Worm (Caenorhabditis elegans): ENCODE measurements around the gene T24H10.4.

Gene T24H10.4

DNA sequence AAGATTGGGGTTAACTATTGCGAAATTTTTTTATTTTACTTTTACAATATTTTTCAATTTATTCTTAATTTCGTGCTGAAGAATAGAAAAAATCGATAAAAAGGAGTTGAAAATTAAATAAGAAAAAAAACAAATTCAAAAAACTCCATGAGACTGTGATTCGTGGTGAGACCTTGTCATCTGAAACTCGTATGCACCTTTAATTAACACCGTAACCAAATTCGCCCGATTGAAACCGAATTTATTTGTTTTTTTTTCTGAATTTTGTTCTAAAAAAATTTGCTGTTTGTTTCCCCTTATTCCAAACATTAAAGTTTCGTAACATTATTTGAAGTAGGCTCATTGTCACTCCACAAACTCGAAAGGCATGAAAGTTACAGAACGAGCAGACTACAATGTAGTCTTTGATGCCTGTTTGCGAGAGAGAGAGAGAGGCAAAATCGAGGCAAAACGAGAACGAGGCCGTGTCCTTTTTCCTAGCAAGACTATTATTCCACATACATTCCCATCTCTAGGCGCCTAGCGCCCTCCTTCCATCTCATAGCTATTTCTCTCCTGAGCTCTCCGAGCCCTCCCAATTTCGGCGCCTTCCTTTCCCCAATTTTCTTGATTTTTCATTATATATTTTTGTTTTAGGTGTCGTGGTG, at the start of gene T24H10.4:
Gene T24H10.4, plus strand, starts transcription at position 630 of the 647 bp plus-strand sequence.
- TF ChIP-seq klf-2 (GFP tag; conservative IDR thresholded peaks at IDR 0.05) (no peak), ztf-29 (GFP tag; IDR thresholded peaks at IDR 0.05) (no peak), ztf-23 (GFP tag; IDR thresholded peaks at IDR 0.05) (no peak), cog-1 (tag; optimal IDR thresholded peaks at IDR 0.05) (no peak), flt-1 (GFP tag; IDR thresholded peaks at IDR 0.05) (no peak), T22C8.4 (GFP tag; IDR thresholded peaks at IDR 0.05) (no peak), med-1 (GFP tag; optimal IDR thresholded peaks at IDR 0.05; ENCODE audit: insufficient read depth) (no peak), tab-1 (GFP tag; IDR thresholded peaks at IDR 0.05) (no peak), ref-1 (GFP tag; conservative IDR thresholded peaks at IDR 0.05) (no peak)

DNA sequence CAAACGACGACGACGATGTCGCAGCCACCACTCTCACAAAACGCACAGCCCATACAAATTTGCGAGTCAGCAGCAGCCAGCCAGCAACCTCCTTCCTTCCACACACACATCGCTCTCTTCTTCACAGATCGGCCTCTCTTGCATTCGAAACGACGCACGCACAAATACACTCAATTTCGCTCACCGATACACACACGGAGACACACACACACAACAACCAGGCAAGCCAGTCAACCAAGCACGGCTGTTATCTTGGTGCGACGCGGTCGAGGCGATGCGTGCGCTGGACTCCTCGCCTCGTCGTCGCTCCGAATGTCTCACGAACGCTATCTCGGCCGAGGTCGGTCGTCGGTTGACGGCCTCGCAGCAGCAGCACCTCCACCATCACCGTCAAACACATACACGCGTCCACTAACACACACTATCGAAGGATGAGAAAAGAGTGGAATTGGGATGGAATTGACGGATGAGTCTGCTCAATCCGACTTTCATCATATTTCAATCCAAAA, 48.9 kb upstream of the T24H10.4 start:
- TF ChIP-seq tab-1 (GFP tag; IDR thresholded peaks at IDR 0.05) (peak; percentile 53; the same call in 1 of the 2 replicates), cog-1 (tag; optimal IDR thresholded peaks at IDR 0.05) (peak; percentile 93), ztf-29 (GFP tag; IDR thresholded peaks at IDR 0.05) (peak; percentile 75), flt-1 (GFP tag; IDR thresholded peaks at IDR 0.05) (peak; percentile 71), med-1 (GFP tag; optimal IDR thresholded peaks at IDR 0.05; ENCODE audit: insufficient read depth) (no peak), ztf-23 (GFP tag; IDR thresholded peaks at IDR 0.05) (peak; percentile 61)

DNA sequence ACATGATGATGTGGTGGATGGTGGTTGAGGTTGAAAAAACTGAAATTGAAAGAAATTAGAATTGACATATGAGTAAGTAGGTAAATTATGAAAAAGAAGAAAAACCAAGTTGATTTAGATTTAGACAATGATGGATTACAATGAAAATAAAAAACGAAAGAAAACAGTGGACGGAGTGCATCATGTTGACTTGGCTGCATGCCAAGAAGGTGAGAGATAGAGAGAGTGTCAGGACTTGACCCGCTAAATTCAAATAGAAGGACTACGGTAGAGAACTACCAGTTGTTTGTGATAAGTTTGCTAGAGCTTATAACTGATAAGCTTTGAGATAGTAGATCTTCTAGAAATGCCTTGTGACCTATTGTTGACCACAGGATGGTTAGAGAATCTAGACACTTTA, 48.2 kb upstream of the T24H10.4 start, which contains the start of gene T24B8.3:
Gene T24B8.3, minus strand, starts transcription at position 39 of the 400 bp plus-strand sequence.
- TF ChIP-seq tab-1 (GFP tag; IDR thresholded peaks at IDR 0.05) (0 out of 2 replicates have a peak, but pooled peaks have one; percentile 6), T22C8.4 (GFP tag; IDR thresholded peaks at IDR 0.05) (no peak)

DNA sequence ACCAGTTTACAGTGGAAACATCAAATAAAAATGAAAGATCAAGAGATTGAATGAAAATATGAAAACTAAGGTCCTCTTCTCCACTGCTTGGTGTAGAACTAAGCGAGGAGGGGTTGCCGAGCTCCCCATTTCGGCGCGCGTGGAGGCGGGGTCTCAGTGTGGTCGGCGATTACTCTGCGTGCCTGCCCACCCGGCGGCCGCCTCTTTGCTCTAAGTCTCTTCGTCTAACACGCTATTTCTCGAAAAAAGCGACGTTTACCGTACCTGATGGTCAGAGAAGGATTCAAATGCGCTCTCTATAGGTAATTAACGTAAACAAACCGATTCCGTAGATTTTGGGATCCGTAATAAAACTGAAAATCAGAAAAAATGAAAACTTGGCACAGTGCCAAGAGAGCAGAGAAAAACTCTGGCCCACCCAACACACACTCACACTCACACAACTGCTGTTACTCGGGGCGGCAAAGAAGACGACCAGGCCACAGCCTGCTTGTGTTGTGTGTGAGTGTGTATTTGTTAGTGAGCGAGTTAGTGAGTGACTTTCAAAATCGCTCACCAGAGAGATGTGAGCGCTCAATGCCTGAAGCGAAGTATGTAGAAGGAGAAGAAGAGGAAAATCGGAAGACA, 47.7 kb upstream of the T24H10.4 start:
- TF ChIP-seq ztf-29 (GFP tag; IDR thresholded peaks at IDR 0.05) (peak; percentile 7; the same call in 1 of the 2 replicates), cog-1 (tag; optimal IDR thresholded peaks at IDR 0.05) (peak; percentile 75), flt-1 (GFP tag; IDR thresholded peaks at IDR 0.05) (peak; percentile 29; the same call in 1 of the 2 replicates), med-1 (GFP tag; optimal IDR thresholded peaks at IDR 0.05; ENCODE audit: insufficient read depth) (no peak), ref-1 (GFP tag; conservative IDR thresholded peaks at IDR 0.05) (no peak), tab-1 (GFP tag; IDR thresholded peaks at IDR 0.05) (0 out of 2 replicates have a peak, but pooled peaks have one; percentile 21), ztf-23 (GFP tag; IDR thresholded peaks at IDR 0.05) (no peak), T22C8.4 (GFP tag; IDR thresholded peaks at IDR 0.05) (no peak)

DNA sequence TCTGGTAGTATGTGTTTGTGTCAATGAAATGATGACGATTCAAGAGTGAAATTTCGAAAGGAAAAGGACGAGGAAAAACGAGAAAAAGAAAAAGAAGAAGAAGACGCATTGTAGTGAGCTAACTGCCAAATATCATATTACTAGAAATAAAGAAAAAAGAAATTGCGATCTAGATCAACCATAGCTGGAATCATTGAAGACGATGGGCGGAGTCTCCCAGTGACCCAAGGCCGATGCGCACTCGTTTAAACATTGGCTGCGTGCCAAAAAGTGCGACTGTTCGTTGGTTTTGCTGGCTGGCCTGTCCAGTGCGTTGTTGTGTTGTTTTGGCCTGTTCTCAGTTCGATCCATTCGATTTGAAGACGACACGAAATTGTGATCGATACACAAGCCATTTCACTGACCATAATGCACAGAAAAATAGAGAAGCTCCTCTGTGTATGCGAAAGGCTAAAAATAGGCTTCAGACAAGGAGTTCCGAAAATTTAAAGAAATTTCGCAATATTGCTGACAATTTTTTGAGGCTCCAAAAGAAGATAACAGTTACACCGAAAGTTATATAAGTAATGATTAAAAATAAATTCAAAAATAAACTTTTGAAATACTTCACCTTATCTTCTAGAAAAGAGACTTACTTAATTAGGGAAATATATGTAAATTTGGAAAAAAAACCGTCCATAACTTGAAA, 46.9 kb upstream of the T24H10.4 start:
- TF ChIP-seq med-1 (GFP tag; optimal IDR thresholded peaks at IDR 0.05; ENCODE audit: insufficient read depth) (no peak), tab-1 (GFP tag; IDR thresholded peaks at IDR 0.05) (no peak)

DNA sequence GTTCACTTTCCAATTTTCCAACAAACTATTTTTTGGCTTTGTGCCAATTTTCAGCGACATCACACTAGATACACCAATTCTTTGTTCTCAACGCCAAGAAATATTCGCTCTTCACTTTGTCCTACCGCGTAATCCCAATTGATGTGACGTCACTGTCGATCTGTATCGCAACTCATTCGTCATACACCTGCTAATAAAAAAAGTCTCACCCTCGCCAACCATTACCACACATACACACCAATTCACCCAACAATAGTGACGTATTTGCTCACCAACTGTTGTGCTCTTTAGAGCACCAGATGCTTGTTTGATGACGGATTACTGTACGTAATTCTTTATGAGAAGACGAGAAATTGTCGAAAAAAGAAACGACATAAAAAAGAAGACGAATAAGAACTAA, 46.0 kb upstream of the T24H10.4 start:
- TF ChIP-seq ztf-29 (GFP tag; IDR thresholded peaks at IDR 0.05) (no peak), ref-1 (GFP tag; conservative IDR thresholded peaks at IDR 0.05) (no peak), ztf-23 (GFP tag; IDR thresholded peaks at IDR 0.05) (no peak), tab-1 (GFP tag; IDR thresholded peaks at IDR 0.05) (no peak), T22C8.4 (GFP tag; IDR thresholded peaks at IDR 0.05) (no peak), klf-2 (GFP tag; conservative IDR thresholded peaks at IDR 0.05) (no peak), med-1 (GFP tag; optimal IDR thresholded peaks at IDR 0.05; ENCODE audit: insufficient read depth) (no peak), flt-1 (GFP tag; IDR thresholded peaks at IDR 0.05) (no peak), cog-1 (tag; optimal IDR thresholded peaks at IDR 0.05) (no peak)

DNA sequence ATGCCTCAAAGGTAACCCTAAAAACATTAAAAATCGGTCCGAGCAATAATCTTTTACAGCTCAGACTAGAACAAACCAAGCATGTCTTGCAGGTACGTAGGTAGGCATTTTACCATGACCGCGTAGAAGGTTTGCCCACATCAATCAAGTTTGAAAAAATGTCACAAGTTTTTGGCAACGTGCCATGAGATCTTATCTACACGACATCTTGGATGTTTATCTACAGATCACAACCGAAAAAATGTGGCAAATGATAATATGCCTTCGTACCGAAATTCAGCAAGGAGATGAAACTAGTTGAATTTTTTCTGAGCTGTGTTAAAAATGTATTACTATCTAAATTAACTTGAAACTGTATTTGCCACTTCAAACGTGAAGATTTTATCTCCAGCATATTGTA, 44.9 kb upstream of the T24H10.4 start:
- no peak for TF ChIP-seq ztf-29 (GFP tag; IDR thresholded peaks at IDR 0.05)

DNA sequence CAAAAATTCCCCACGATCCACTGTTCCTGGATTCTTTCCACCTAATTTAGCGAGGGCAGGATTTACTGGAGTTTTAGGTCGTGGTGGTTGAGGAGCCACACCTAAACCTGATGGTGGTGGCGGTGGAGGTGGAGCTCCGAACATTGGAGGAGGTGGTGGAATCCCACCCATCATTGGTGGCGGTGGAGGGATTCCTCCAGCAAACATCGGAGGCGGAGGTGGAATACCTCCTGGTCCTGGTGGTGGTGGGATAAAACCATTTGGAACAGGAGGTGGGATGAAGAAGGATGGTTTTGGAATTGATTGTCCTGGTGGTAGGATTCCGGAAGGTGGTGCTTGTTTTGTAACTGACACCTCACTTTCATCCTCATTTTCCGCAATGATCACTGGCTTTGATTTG, 39.5 kb upstream of the T24H10.4 start:
- TF ChIP-seq med-1 (GFP tag; optimal IDR thresholded peaks at IDR 0.05; ENCODE audit: insufficient read depth) (no peak), cog-1 (tag; optimal IDR thresholded peaks at IDR 0.05) (no peak)

DNA sequence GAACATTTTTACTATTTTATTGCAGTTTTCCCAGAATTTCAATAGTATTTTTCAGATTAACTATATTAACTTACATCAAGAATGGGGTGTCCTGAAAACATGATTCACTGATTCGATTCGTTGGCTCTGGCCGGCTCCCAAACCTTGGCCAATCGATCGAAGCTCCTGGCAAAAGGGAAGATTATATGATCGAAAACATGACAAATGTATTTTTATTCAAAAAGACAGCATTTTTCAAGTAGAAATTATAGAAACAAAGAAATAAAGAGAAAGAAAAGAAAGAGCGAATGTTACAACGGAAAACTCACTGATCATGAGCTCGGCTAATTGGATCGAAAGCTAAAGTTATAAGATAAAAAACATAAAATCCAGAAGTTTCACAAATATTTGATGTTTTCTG, 38.6 kb upstream of the T24H10.4 start, which contains the start of gene T24B8.4:
Gene T24B8.4, minus strand, starts transcription at position 101 of the 400 bp plus-strand sequence.
- TF ChIP-seq klf-2 (GFP tag; conservative IDR thresholded peaks at IDR 0.05) (no peak), med-1 (GFP tag; optimal IDR thresholded peaks at IDR 0.05; ENCODE audit: insufficient read depth) (no peak), flt-1 (GFP tag; IDR thresholded peaks at IDR 0.05) (no peak), cog-1 (tag; optimal IDR thresholded peaks at IDR 0.05) (no peak), ztf-23 (GFP tag; IDR thresholded peaks at IDR 0.05) (no peak), ref-1 (GFP tag; conservative IDR thresholded peaks at IDR 0.05) (no peak), T22C8.4 (GFP tag; IDR thresholded peaks at IDR 0.05) (no peak), tab-1 (GFP tag; IDR thresholded peaks at IDR 0.05) (no peak), ztf-29 (GFP tag; IDR thresholded peaks at IDR 0.05) (no peak)

DNA sequence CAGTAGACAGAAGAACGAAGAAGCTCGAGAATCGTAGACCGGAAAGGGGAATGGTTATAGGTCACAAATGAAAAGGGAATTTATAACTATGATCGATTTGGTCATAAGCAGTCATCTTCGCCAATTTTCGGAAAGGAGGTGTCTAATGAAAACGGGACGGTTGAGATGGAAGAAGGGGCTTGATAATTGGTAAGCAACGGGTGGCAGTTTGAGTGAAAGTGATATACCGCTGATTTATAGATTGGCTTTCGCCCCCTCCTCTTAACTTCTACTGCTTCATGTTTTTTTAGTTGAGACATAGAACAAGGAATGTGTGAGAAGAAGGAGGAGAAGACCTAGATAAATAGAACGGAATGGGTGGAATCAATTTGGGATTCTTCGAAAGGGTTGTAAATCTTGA, 36.6 kb upstream of the T24H10.4 start:
- TF ChIP-seq klf-2 (GFP tag; conservative IDR thresholded peaks at IDR 0.05) (no peak), ztf-29 (GFP tag; IDR thresholded peaks at IDR 0.05) (no peak), ref-1 (GFP tag; conservative IDR thresholded peaks at IDR 0.05) (no peak), tab-1 (GFP tag; IDR thresholded peaks at IDR 0.05) (no peak), cog-1 (tag; optimal IDR thresholded peaks at IDR 0.05) (no peak), ztf-23 (GFP tag; IDR thresholded peaks at IDR 0.05) (no peak), med-1 (GFP tag; optimal IDR thresholded peaks at IDR 0.05; ENCODE audit: insufficient read depth) (no peak), T22C8.4 (GFP tag; IDR thresholded peaks at IDR 0.05) (no peak)

Data from whole organism, midembryonic.